Worm (Caenorhabditis elegans) whole organism, L4/young adult: Measurements from ENCODE around the gene C07E3.4.

Experiments
- W03F9.2 ChIP-seq: fragments of 150-350 bp; optimal IDR thresholded peaks from 2 replicates; lab custom pipeline; 2014; ENCODE audit warnings: missing biosample characterization, missing genetic modification characterization
- dao-5 ChIP-seq: sonication (generic microtip); optimal IDR thresholded peaks from 2 replicates; lab custom pipeline; 2016; ENCODE audit warnings: missing genotype, missing genetic modification characterization, moderate library complexity, missing compliant biosample characterization
- him-1 ChIP-seq: sonication (generic microtip); optimal IDR thresholded peaks from 2 replicates; lab custom pipeline; 2016; ENCODE audit warnings: missing genotype, missing genetic modification reagents, missing genetic modification characterization, missing compliant biosample characterization

Gene C07E3.4

DNA sequence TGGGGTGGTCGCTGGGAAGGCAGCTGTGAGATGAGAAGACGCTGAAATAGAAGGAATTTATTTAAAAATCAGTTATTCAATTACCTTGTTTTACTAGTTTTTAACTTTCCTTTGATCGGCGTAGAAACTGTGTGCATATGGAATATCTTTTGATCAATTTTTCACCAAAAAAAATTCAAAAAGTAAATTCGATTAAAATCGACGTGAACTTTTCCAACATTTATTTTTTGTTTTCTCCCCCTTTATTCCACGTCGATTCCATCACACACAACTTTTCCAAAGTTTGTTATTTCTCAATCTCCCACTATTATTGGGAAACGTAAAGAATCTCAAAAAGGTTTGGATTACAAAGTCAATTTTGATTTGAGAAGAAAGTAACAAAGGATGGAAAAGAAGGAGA is at the start of gene C07E3.4:
Gene C07E3.4 (plus strand): TSS at position 301 of the 400 bp plus-strand sequence.
- TF ChIP-seq W03F9.2: no peak
- no peak for TF ChIP-seq him-1 (tag; lab: Kevin White, UChicago)
- no peak for TF ChIP-seq dao-5

DNA sequence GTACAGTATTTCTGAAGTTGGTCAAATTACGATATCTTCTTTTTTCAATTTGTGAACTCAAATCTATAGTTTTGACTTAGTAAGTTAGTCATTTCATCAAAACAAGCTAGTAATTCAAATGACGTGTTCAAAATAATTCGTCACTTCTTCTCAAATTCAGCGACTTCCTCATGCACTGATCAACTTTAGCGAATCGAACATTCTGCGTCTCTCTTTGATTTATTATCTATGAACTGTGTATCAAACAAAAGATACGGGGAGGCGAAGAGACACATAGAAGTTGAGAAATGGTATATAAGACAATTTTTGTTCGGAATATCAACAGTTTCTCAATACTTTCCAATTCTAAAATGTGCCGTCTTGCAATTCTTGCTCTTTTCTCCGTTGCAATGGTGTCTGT is 48.6 kb upstream of the C07E3.4 start, which contains the start of gene srlf-34:
Gene srlf-34 (plus strand): TSS at position 321 of the 400 bp plus-strand sequence.
- TF ChIP-seq W03F9.2: no peak

DNA sequence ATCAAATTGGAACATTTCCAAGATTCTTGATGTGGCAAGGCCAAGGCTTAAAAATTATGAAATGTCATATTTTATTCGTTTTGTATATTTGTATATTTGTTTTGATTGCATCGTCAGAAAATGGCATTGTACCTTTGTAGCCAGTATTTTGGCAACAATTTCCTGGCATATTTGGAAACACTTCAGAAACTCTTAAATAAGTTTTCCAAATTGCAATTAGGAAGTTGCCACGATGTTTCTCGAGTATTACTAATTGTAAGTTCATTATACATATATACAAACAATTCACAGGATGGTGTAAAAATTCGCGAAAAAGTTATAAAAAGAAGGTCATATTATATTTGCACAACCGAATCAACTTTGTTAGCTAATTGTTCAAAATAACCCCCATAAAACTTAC is 45.3 kb upstream of the C07E3.4 start, which contains the start of gene idpp-8:
Gene idpp-8 (plus strand): TSS at position 301 of the 400 bp plus-strand sequence.
- TF ChIP-seq W03F9.2 (no peak), him-1 (tag; lab: Kevin White, UChicago) (no peak), dao-5 (no peak)

DNA sequence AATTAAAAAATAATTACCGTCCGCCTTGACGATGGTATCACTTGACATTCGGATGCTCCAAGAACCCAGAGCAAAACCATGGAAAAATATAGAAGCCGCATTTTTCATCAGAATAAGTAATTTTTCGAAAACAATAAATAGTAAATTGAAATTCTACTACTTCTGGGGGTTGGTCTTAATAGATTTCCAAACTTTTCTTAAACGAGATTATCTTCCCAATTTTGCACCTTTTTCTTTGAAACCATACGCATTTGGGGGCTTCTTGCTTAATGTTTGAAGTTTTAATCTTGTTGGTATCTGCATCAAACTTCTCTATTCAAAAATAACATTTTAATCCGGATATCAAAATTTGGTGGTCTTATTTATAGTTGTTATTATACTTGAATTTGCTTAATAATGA is 44.5 kb upstream of the C07E3.4 start, which contains the start of gene gcy-5:
Gene gcy-5 (minus strand): TSS at position 101 of the 400 bp plus-strand sequence.
- TF ChIP-seq him-1 (tag; lab: Kevin White, UChicago) (no peak), W03F9.2 (no peak), dao-5 (no peak)

DNA sequence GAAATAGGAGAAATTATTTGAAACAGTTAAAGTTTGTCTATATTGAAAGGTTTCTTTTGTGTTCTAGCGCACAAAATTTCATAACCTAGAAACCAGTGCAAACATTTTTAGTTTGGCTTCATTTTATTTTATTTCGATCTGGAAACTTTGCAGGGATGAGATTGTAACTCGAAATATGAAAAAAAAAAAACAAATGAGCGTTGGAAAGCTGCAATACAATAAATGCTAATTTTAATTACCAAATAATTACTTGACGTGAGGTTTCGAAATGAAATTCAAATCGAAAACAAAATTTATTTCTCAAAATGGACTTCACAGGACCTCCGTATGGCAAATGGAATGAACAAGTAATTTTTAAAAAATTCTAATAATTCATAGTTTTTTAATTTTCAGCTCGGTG is 43.6 kb upstream of the C07E3.4 start, which contains the start of gene M02G9.4:
Gene M02G9.4 (plus strand): TSS at position 301 of the 400 bp plus-strand sequence.
- TF ChIP-seq dao-5 (no peak), W03F9.2 (no peak), him-1 (tag; lab: Kevin White, UChicago) (no peak)

DNA sequence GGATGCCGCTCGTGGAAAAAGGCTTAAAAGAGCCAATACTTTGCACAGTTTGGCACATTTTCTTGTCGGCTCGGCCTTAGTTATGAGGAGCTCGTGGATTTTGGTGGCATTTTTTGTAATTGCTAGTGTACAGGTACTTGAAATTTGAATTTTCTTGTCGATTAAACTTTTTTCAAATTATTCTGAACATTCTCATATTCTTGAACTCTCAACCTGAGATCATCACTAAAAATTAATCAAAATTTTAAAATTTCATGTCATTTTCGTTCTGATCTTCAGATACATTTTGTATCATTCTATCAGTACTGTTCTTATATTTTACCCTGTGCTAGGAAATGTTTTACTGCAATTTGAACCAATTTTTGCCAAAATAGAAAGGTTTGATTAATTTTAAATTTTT is 39.2 kb upstream of the C07E3.4 start, which contains the start of gene idpp-4:
Gene idpp-4 (plus strand): TSS at position 51 of the 400 bp plus-strand sequence.
- TF ChIP-seq him-1 (tag; lab: Kevin White, UChicago) (no peak), W03F9.2 (no peak), dao-5 (no peak)

DNA sequence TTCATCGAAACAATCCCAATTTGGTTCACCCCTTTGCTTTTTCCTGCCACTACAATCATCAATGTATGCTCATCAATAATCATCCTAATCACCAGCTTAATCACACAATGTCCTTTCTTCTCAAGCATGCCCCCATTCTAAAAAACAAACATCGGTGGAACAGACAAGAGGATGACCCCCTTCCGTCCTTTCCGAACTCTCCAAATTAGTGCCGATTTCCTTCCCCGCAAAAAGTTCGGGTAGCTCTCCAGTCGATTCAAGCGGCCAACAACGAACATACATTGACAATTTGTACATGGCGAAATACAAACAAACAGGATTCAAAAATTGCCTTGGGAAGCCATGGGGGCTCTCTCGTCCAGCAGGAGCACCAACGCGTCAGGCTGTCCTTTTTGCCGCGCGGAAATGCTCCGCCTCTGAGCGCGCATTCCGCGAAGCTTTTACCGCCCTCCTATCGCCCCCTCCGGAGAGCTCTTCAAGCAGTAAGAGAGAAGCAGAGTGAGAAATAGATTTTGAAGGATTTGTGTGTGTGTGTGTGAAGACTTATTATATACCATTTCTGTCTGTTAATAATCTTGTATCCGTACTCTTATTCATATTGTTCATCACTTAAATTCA is 34.9 kb upstream of the C07E3.4 start, which contains the start of gene appg-1:
Gene appg-1 (plus strand): TSS at position 427 of the 618 bp plus-strand sequence.
- TF ChIP-seq dao-5 (no peak), him-1 (tag; lab: Kevin White, UChicago) (no peak), W03F9.2 (no peak)

DNA sequence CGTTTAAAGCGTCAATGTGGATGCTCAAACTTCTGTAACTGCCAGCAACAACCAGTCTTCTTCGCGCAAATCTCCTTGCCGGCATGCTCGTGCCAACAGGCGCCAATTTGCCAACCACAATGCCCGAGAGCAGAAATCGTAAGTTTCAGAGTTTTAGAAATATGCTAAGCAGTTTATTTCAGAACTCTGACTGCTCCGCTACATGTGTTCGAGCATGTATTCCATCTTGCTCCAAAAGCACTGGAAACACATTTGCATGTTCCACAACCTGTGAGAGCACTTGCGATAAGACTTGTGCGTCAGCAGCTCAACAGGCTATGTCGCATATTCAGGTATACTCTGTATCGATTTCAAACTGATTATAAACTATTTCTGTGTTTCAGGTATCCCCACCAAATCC is 30.8 kb upstream of the C07E3.4 start:
- no peak for TF ChIP-seq W03F9.2
- TF ChIP-seq him-1 (tag; lab: Kevin White, UChicago): no peak
- TF ChIP-seq dao-5: no peak

DNA sequence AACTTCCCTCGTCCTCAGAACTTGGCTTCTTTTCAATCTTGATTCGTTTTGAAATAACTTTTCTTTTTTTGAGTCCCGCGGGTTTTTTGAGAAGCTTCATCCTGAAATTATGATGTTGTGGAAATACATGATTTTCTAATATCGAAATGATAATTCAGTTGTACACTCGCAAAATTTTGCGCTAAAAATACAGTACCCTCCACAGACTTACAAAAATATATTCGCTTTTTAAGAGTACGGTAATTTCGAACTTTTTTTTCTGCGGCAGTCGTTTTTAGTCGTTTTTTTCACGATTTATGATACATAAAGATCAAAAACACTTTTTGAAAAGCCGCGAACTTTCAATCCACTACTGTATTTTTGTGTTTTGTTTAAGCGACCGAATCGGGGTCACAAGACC is 15.6 kb upstream of the C07E3.4 start, which contains the start of gene pro-2:
Gene pro-2 (minus strand): TSS at position 101 of the 400 bp plus-strand sequence.
- TF ChIP-seq dao-5 (no peak), W03F9.2 (no peak), him-1 (tag; lab: Kevin White, UChicago) (no peak)

DNA sequence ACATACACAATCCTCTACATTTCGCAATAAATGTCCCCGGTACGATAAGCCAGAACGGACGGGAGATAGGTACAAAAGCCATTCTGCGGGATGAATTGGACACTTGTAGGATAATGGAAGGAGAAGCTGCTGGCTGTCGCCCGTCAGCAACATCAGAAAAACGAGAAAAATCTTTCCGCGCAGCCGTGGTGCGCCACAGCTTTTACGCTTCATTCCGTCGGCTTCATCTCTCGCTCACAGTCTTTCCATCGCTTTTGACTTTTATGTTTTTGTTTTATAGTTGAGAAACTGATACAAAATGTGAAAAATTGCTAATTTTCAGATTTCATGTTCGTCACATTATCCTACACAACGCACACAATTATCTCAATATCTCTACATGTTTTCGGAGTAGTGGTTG is 14.5 kb upstream of the C07E3.4 start, which contains the start of gene C07E3.10:
Gene C07E3.10 (plus strand): TSS at position 301 of the 400 bp plus-strand sequence.
- no peak for TF ChIP-seq W03F9.2
- TF ChIP-seq dao-5: no peak
- no peak for TF ChIP-seq him-1 (tag; lab: Kevin White, UChicago)

DNA sequence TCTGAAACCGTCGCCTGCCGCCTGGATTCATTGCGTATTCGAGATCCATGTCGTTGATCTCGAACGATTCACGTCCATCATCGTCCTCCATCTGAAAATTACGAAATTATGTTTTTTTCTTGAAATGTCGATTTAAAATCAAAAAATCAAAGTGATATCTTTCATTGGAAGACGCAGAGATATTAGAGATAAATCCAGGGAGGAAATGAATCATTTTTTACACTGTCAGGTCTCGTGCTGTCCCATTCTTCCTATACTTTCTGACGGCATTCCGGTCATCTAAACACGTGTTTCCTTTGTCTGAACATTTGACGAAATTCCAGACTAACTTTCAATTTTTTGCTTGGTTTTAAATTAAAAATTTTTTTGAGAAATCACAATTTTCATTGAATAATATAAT is 10.7 kb upstream of the C07E3.4 start, which contains the start of gene stip-1:
Gene stip-1 (minus strand): TSS at position 98 of the 400 bp plus-strand sequence.
- TF ChIP-seq W03F9.2: no peak
- TF ChIP-seq him-1 (tag; lab: Kevin White, UChicago): no peak
- TF ChIP-seq dao-5: no peak

DNA sequence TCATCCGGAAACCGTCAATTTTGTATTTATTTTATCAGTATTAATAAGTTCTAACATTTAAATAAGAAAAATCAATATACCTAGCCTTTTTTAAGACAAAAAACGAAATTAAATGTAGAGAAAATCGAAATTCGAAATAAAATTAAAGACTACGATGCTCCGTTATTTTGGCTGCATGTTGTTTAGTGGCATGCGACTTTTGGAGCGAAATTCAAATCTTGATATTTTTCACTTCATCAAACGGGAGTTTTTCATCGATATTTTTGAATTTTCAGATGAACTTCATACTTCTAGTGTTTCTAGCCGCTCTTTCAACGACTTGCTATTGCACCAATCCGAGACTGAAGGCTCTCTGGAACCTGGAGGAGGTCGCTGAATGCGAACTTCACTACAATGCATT is 10.1 kb upstream of the C07E3.4 start, which contains the start of gene C07E3.9:
Gene C07E3.9 (plus strand): TSS at position 270 of the 400 bp plus-strand sequence.
- TF ChIP-seq W03F9.2: no peak
- no peak for TF ChIP-seq dao-5
- TF ChIP-seq him-1 (tag; lab: Kevin White, UChicago): no peak

DNA sequence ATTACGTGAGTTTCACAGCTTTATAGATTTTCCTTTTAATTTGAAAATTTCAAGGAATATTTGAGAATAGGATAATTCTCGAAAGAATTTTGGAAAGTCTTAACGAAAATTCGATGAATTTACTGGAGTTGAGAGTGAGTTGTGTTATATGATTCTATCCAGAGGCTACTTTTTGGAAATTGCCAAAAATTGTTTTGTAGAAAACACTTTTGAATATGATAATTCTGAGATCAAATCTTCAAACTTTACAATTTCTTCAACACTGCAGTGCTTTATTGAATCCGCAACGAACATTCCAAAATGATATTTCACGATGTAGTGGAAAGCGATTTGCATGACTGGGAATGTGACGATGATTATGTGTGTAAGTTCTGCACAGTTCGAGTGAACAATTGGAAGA is 8.6 kb upstream of the C07E3.4 start, which contains the start of gene C07E3.8:
Gene C07E3.8 (plus strand): TSS at position 301 of the 400 bp plus-strand sequence.
- no peak for TF ChIP-seq W03F9.2
- TF ChIP-seq him-1 (tag; lab: Kevin White, UChicago): no peak
- TF ChIP-seq dao-5: no peak

DNA sequence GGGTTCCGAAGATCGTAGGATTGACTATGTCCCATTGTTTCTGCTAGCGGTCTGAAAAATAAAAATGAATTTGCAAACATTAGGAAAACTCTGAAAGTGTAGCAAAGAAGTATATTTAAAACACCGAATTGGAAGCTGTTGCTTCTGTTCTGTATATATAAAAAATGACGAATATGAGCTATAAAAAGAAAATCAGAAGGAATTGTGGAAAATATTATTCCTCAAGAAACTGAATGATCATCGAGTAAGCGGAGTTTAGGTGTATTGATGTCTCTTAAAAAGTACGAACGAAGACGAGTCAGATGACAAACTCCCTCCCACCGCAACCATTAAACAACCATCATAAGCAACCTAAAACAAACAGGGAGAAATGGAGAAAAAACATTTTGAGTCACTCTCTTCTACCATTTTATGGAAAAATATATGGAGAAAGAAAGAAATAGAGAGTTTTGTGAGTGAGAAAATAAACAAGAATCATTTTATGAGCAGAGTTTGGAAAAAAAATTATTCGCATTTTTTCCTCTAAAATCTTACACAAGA is 3.0 kb upstream of the C07E3.4 start, which contains the start of gene C07E3.3:
Gene C07E3.3 (minus strand): TSS at position 51 of the 540 bp plus-strand sequence.
- TF ChIP-seq W03F9.2 (no peak), dao-5 (no peak), him-1 (tag; lab: Kevin White, UChicago) (no peak)

DNA sequence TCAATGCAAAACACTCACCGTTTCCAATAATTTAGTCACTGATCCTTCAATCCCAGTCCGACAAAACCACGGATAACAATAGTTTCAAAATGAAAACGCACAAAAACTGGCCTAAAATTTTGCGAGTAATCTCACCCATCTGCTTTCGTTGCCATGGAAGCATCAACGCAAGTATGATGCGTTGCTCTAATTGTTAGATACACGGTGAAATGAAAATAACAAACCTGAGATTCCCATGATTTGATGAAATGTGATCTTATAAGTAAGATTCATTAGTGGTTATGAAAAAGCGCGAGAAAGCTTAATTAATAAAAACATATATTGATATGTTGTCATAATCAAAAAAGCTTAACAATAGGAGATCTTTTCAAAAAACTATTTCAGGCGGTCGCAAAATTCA is 6.6 kb downstream of the C07E3.4 start, which contains the start of gene ceh-57:
Gene ceh-57 (minus strand): TSS at position 95 of the 400 bp plus-strand sequence.
- TF ChIP-seq W03F9.2 (no peak), him-1 (tag; lab: Kevin White, UChicago) (no peak), dao-5 (no peak)
